Fruit fly (Drosophila melanogaster) whole organism, embryonic: ENCODE measurements around the gene Tbcd.

Experiments used
- Atf3 ChIP-seq: fragments of 200-800 bp; sonication (Bioruptor generic); optimal IDR thresholded peaks from 3 replicates; lab custom pipeline; 2016; ENCODE audit warnings: missing biosample characterization, missing genetic modification characterization
- CG12769 ChIP-seq: fragments of 200-800 bp; sonication (Bioruptor generic); optimal IDR thresholded peaks from 2 replicates; lab custom pipeline; 2019; ENCODE audit warnings: missing biosample characterization, mild to moderate bottlenecking, missing genetic modification characterization, moderate library complexity
- CG13123 ChIP-seq: fragments of 200-800 bp; sonication (Bioruptor generic); optimal IDR thresholded peaks from 2 replicates; lab custom pipeline; 2016; ENCODE audit warnings: missing biosample characterization, missing genetic modification characterization
- CG14860 ChIP-seq: fragments of 200-800 bp; sonication (Bioruptor generic); IDR thresholded peaks from 3 replicates; pipeline ENCODE4 v1.3.6; 2022; ENCODE audit warnings: missing biosample characterization, missing genetic modification characterization; ENCODE audit not compliant: partially characterized antibody
- CG1529 ChIP-seq: fragments of 200-800 bp; sonication (Bioruptor generic); optimal IDR thresholded peaks from 3 replicates; lab custom pipeline; 2018; ENCODE audit warnings: missing biosample characterization, missing genetic modification characterization
- CG1603 ChIP-seq: fragments of 200-800 bp; sonication (Bioruptor generic); optimal IDR thresholded peaks from 2 replicates; lab custom pipeline; 2019; ENCODE audit warnings: missing biosample characterization, mild to moderate bottlenecking, missing genetic modification characterization, moderate library complexity
- CG2678 ChIP-seq: fragments of 200-800 bp; sonication (Bioruptor generic); optimal IDR thresholded peaks from 3 replicates; lab custom pipeline; 2019; ENCODE audit warnings: missing biosample characterization, mild to moderate bottlenecking, missing genetic modification characterization, moderate library complexity
- CG31224 ChIP-seq: fragments of 200-800 bp; sonication (Bioruptor generic); IDR thresholded peaks from 2 replicates; pipeline ENCODE4 v1.3.6; 2022; ENCODE audit warnings: missing biosample characterization, missing genetic modification characterization
- CG3726 ChIP-seq: fragments of 200-800 bp; sonication (Bioruptor generic); IDR thresholded peaks from 3 replicates; pipeline ENCODE4, ENCODE4 v1.3.6; 2022; ENCODE audit warnings: missing biosample characterization, missing genetic modification characterization
- CG6175 ChIP-seq: fragments of 200-800 bp; sonication (Bioruptor generic); IDR thresholded peaks from 3 replicates; pipeline ENCODE4 v1.3.6; 2022; ENCODE audit warnings: missing biosample characterization, missing genetic modification characterization
- CG6272 ChIP-seq: fragments of 200-800 bp; sonication (Bioruptor generic); IDR thresholded peaks from 2 replicates; pipeline ENCODE4 v1.3.6; 2022; ENCODE audit warnings: missing biosample characterization, missing genetic modification characterization
- CG7357 ChIP-seq: fragments of 200-800 bp; sonication (Bioruptor generic); IDR thresholded peaks from 3 replicates; pipeline ENCODE4 v1.3.6; 2022; ENCODE audit warnings: missing biosample characterization, missing genetic modification characterization
- CG7963 ChIP-seq: fragments of 200-800 bp; sonication (Bioruptor generic); IDR thresholded peaks from 3 replicates; pipeline ENCODE4 v1.3.6; 2022; ENCODE audit warnings: missing biosample characterization, missing genetic modification characterization; ENCODE audit not compliant: partially characterized antibody
- D19B ChIP-seq: fragments of 200-800 bp; sonication (Bioruptor generic); optimal IDR thresholded peaks from 2 replicates; lab custom pipeline; 2017; ENCODE audit warnings: missing biosample characterization, mild to moderate bottlenecking, missing genetic modification characterization
- Doc3 ChIP-seq: fragments of 200-800 bp; sonication (Bioruptor generic); IDR thresholded peaks from 3 replicates; pipeline ENCODE4 v1.3.6; 2022; ENCODE audit warnings: missing biosample characterization, missing genetic modification characterization; ENCODE audit not compliant: partially characterized antibody
- E2f2 ChIP-seq: fragments of 200-800 bp; sonication (Bioruptor generic); IDR thresholded peaks from 2 replicates; pipeline ENCODE4 v1.3.6; 2022; ENCODE audit warnings: missing biosample characterization, missing genetic modification characterization
- HHEX ChIP-seq: fragments of 200-800 bp; sonication (Bioruptor generic); optimal IDR thresholded peaks from 3 replicates; lab custom pipeline; 2017; ENCODE audit warnings: missing biosample characterization, mild to moderate bottlenecking, missing genetic modification characterization, missing genetic modification reagents
- HLHmδ ChIP-seq: fragments of 200-800 bp; sonication (Bioruptor generic); optimal IDR thresholded peaks from 2 replicates; lab custom pipeline; 2018; ENCODE audit warnings: missing biosample characterization, mild to moderate bottlenecking, missing genetic modification characterization, moderate library complexity
- Kr ChIP-seq: fragments of 200-800 bp; sonication (Bioruptor generic); optimal IDR thresholded peaks from 2 replicates; lab custom pipeline; 2017; ENCODE audit warnings: missing biosample characterization, mild to moderate bottlenecking, missing genetic modification characterization
- MBD-R2 ChIP-seq: fragments of 200-800 bp; sonication (Bioruptor generic); IDR thresholded peaks from 2 replicates; pipeline ENCODE4 v1.3.6; 2022; ENCODE audit warnings: missing biosample characterization, missing genetic modification characterization
- Med ChIP-seq: fragments of 200-800 bp; sonication (Bioruptor generic); peaks from one replicate; lab custom pipeline; 2016; ENCODE audit warnings: missing biosample characterization, missing genetic modification characterization, mild to moderate bottlenecking, inconsistent platforms, moderate library complexity
- Six4 ChIP-seq: fragments of 200-800 bp; sonication (Bioruptor generic); optimal IDR thresholded peaks from 2 replicates; lab custom pipeline; 2016; ENCODE audit warnings: missing biosample characterization, missing genetic modification characterization
- bab2 ChIP-seq: fragments of 200-800 bp; sonication (Bioruptor generic); optimal IDR thresholded peaks from 2 replicates; lab custom pipeline; 2016; ENCODE audit warnings: missing biosample characterization, missing genetic modification characterization
- cas ChIP-seq: fragments of 200-800 bp; sonication (Bioruptor generic); IDR thresholded peaks from 2 replicates; pipeline ENCODE4 v1.3.6; 2022; ENCODE audit warnings: missing biosample characterization, missing genetic modification characterization
- cg ChIP-seq: fragments of 200-800 bp; sonication (Bioruptor generic); optimal IDR thresholded peaks from 3 replicates; lab custom pipeline; 2019; ENCODE audit warnings: missing biosample characterization, mild to moderate bottlenecking, missing genetic modification characterization, moderate library complexity
- chinmo ChIP-seq: fragments of 200-800 bp; sonication (Bioruptor generic); IDR thresholded peaks from 4 replicates; pipeline ENCODE4 v1.3.6; 2022; ENCODE audit warnings: missing biosample characterization, missing genetic modification characterization; ENCODE audit not compliant: partially characterized antibody
- ci ChIP-seq: fragments of 200-800 bp; sonication (Bioruptor generic); IDR thresholded peaks from 3 replicates; pipeline ENCODE4 v1.3.6; 2022; ENCODE audit warnings: missing biosample characterization, missing genetic modification characterization
- ewg ChIP-seq: fragments of 200-800 bp; sonication (Bioruptor generic); optimal IDR thresholded peaks from 3 replicates; lab custom pipeline; 2017; ENCODE audit warnings: mild to moderate bottlenecking, missing biosample characterization, missing genetic modification reagents, missing genetic modification characterization
- fd96Cb ChIP-seq: fragments of 200-800 bp; sonication (Bioruptor generic); optimal IDR thresholded peaks from 2 replicates; lab custom pipeline; 2018; ENCODE audit warnings: missing biosample characterization, mild to moderate bottlenecking, missing genetic modification characterization, moderate library complexity
- grn ChIP-seq: fragments of 200-800 bp; sonication (Bioruptor generic); optimal IDR thresholded peaks from 3 replicates; lab custom pipeline; 2017; ENCODE audit warnings: missing biosample characterization, missing genetic modification characterization
- kah ChIP-seq: fragments of 200-800 bp; sonication (Bioruptor generic); optimal IDR thresholded peaks from 2 replicates; lab custom pipeline; 2018; ENCODE audit warnings: missing biosample characterization, mild to moderate bottlenecking, missing genetic modification characterization
- kay ChIP-seq: fragments of 200-800 bp; sonication (Bioruptor generic); optimal IDR thresholded peaks from 2 replicates; lab custom pipeline; 2016; ENCODE audit warnings: missing biosample characterization, missing genetic modification characterization
- lov ChIP-seq, 2 experiments: fragments of 200-800 bp in 1 of 2; fragments of >200 bp in 1 of 2; sonication (Bioruptor generic) in 1 of 2; IDR thresholded peaks in 1 of 2; optimal IDR thresholded peaks in 1 of 2; 2 replicates in 1 of 2; 3 replicates in 1 of 2; pipeline versions ENCODE4 v1.3.6 to Lab custom; 2017 to 2022; ENCODE audit warnings: missing biosample characterization in 1 of 2, missing genetic modification characterization in 1 of 2
- nerfin-1 ChIP-seq: fragments of 200-800 bp; sonication (Bioruptor generic); optimal IDR thresholded peaks from 3 replicates; lab custom pipeline; 2019; ENCODE audit warnings: missing biosample characterization, mild to moderate bottlenecking, missing genetic modification characterization, moderate library complexity
- pan ChIP-seq, 4 experiments: fragments of >200 bp in 3 of 4; fragments of 200-800 bp in 1 of 4; sonication (Bioruptor generic) in 1 of 4; optimal IDR thresholded peaks in 3 of 4; IDR thresholded peaks in 1 of 4; 2 replicates each; pipeline versions ENCODE4 v1.3.6 to Lab custom; 2017 to 2022; ENCODE audit warnings: missing biosample characterization in 2 of 4, missing genetic modification characterization in 2 of 4, mixed read lengths in 1 of 4
- pnt ChIP-seq: fragments of 200-800 bp; sonication (Bioruptor generic); optimal IDR thresholded peaks from 3 replicates; lab custom pipeline; 2016; ENCODE audit warnings: missing biosample characterization, missing genetic modification characterization
- prd ChIP-seq, 3 experiments: fragments of >200 bp in 2 of 3; fragments of 200-800 bp in 1 of 3; sonication (Bioruptor generic) in 1 of 3; optimal IDR thresholded peaks in 2 of 3; IDR thresholded peaks in 1 of 3; 2 replicates in 2 of 3; 3 replicates in 1 of 3; pipeline versions ENCODE4 v1.3.6 to Lab custom; 2017 to 2022; ENCODE audit warnings: missing biosample characterization in 1 of 3, missing genetic modification characterization in 1 of 3
- pros ChIP-seq: fragments of 200-800 bp; sonication (Bioruptor generic); optimal IDR thresholded peaks from 3 replicates; lab custom pipeline; 2019; ENCODE audit warnings: missing biosample characterization, mild to moderate bottlenecking, missing genetic modification characterization, moderate library complexity
- seq ChIP-seq: fragments of 200-800 bp; sonication (Bioruptor generic); IDR thresholded peaks from 2 replicates; pipeline ENCODE4 v1.3.6; 2022; ENCODE audit warnings: missing biosample characterization, missing genetic modification characterization
- shn ChIP-seq: fragments of 200-800 bp; sonication (Bioruptor generic); optimal IDR thresholded peaks from 3 replicates; lab custom pipeline; 2016; ENCODE audit warnings: missing biosample characterization, missing genetic modification characterization
- slbo ChIP-seq: fragments of 200-800 bp; sonication (Bioruptor generic); IDR thresholded peaks from 2 replicates; pipeline ENCODE4 v1.3.6; 2022; ENCODE audit warnings: missing biosample characterization, missing genetic modification characterization
- tap ChIP-seq: fragments of 200-800 bp; optimal IDR thresholded peaks from 3 replicates; lab custom pipeline; 2019; ENCODE audit warnings: missing biosample characterization, mild to moderate bottlenecking, missing genetic modification characterization, moderate library complexity
- twi ChIP-seq: fragments of 200-800 bp; optimal IDR thresholded peaks from 2 replicates; lab custom pipeline; 2019; ENCODE audit warnings: missing biosample characterization, mild to moderate bottlenecking, missing genetic modification characterization, moderate library complexity
- vnd ChIP-seq: fragments of 200-800 bp; sonication (Bioruptor generic); IDR thresholded peaks from 3 replicates; pipeline ENCODE4 v1.3.6; 2022; ENCODE audit warnings: missing biosample characterization, missing genetic modification characterization; ENCODE audit not compliant: partially characterized antibody

Tbcd gene

DNA sequence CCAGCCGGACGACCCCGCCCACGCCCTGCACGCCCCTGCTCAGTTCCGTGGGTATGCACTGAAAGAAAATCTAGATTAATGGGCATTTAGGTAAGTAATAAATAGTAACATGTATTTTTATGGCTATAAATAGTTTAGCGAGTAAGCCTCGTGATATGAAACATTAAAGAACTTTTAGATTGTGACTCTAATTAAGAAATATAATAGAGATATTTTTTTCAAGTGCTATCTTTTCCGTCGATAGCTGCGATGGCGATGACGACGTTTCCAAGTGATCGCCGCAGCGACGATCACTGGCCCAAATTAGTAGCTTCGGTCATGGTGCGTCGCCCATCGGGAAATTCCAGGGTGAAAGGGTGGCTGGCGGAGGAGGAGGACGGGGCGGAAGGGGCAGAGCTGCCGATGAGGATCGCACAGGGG lies 32.8 kb downstream of the Tbcd start (continued):
- TF ChIP-seq shn (GFP tag; lab: Kevin White, UChicago) (no peak), kay (GFP tag; lab: Kevin White, UChicago) (peak; percentile 76), ewg (GFP tag; lab: Kevin White, UChicago) (peak; percentile 85), pnt (GFP tag; lab: Kevin White, UChicago) (peak; percentile 74)

- TF ChIP-seq CG1529 (GFP tag; lab: Kevin White, UChicago), result no peak
- peak; percentile 20 for TF ChIP-seq CG12769 (tag; lab: Kevin White, UChicago)
- TF ChIP-seq twi (tag; lab: Kevin White, UChicago), result peak; percentile 95
- TF ChIP-seq cas (GFP tag; lab: Robert Waterston, UW), result no peak
- TF ChIP-seq E2f2 (GFP tag; lab: Robert Waterston, UW), result no peak
- peak; percentile 47 for TF ChIP-seq cg (GFP tag; lab: Kevin White, UChicago)
- no peak for TF ChIP-seq seq
- no peak for TF ChIP-seq CG6272 (GFP tag; lab: Robert Waterston, UW)
Measured at dm6 chr2L:2180665-2181064, 33.3 kb downstream of the Tbcd start.

DNA sequence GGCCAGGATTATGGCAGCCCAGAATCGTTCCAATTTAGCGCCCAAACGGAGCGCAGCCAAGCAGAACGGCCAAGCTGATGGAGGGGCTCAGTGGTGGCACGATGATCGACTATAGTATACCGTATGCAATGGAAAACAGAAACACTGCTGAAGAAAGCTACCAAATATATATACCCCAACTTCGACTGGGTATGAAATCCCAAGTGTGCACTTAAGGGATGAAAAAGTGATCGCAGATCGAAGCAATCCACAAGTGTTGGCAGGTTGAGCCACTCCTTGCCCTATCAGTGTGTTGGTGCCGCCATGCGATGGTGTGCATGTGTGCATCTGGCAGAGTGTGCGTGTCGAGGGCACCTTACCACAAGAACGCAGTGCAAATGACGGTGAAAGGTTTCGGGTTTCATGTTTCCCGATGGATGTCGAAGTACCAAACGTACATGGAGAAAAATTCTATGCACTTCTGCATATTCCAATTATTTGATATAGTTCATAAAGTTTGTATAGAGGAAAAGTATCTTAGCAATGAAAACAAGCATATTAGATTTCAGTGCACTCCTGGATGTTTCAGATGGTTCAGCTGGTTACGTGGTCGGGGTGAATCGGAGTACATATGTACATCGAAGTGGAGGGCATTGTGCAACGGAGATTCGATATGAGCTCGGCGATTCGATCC lies 34.8 kb downstream of the Tbcd start:
- TF ChIP-seq pan (optimal IDR thresholded peaks at IDR 0.05; lab: Kevin White, UChicago) (peak in 1 of 2 experiments; percentile 83), pan (GFP tag; optimal IDR thresholded peaks at IDR 0.05 in 1 of 2, IDR thresholded peaks at IDR 0.05 in 1 of 2) (peak in 1 of 2 experiments; percentile 57), pros (peak; percentile 91), D19B (GFP tag; lab: Kevin White, UChicago) (peak; percentile 66), Six4 (GFP tag; lab: Kevin White, UChicago) (peak; percentile 73), tap (no peak), lov (optimal IDR thresholded peaks at IDR 0.05; lab: Kevin White, UChicago) (no peak), lov (GFP tag; IDR thresholded peaks at IDR 0.05; lab: Robert Waterston, UW) (peak; percentile 27; the same call in 1 of the 3 replicates), CG2678 (tag; lab: Kevin White, UChicago) (no peak), Kr (GFP tag; lab: Kevin White, UChicago) (peak; percentile 69), bab2 (GFP tag; lab: Kevin White, UChicago) (no peak), MBD-R2 (no peak), Med (GFP tag; lab: Kevin White, UChicago) (peak; percentile 7), nerfin-1 (tag; lab: Kevin White, UChicago) (no peak), ci (GFP tag; lab: Robert Waterston, UW) (0 out of 3 replicates have a peak, but pooled peaks have one; percentile 40), CG7963 (GFP tag; lab: Robert Waterston, UW) (peak; percentile 70), CG14860 (GFP tag; lab: Robert Waterston, UW) (peak; percentile 66), CG3726 (no peak), HLHmδ (GFP tag; lab: Kevin White, UChicago) (peak; percentile 30), slbo (GFP tag; lab: Robert Waterston, UW) (no peak), chinmo (GFP tag; lab: Robert Waterston, UW) (no peak), CG7357 (no peak), fd96Cb (no peak), CG13123 (no peak), Atf3 (GFP tag; lab: Kevin White, UChicago) (no peak), grn (no peak), HHEX (GFP tag; lab: Kevin White, UChicago) (no peak), prd (optimal IDR thresholded peaks at IDR 0.05; lab: Kevin White, UChicago) (no peak), prd (GFP tag; IDR thresholded peaks at IDR 0.05; lab: Robert Waterston, UW) (peak; percentile 39; the same call in 2 of the 3 replicates), vnd (GFP tag; lab: Robert Waterston, UW) (0 out of 3 replicates have a peak, but pooled peaks have one; percentile 40), CG6175 (GFP tag; lab: Robert Waterston, UW) (no peak), CG31224 (GFP tag; lab: Robert Waterston, UW) (peak; percentile 42; the same call in 1 of the 2 replicates), kah (GFP tag; lab: Kevin White, UChicago) (peak; percentile 81), CG1603 (peak; percentile 38), Doc3 (GFP tag; lab: Robert Waterston, UW) (no peak)
